Fruit fly (Drosophila melanogaster) whole organism, prepupa: ENCODE measurements around the gene CG14294.

Experiments
- Blimp-1 ChIP-seq: fragments of 200-800 bp; sonication (Bioruptor generic); optimal IDR thresholded peaks from 3 replicates; lab custom pipeline; 2017; ENCODE audit warnings: missing biosample characterization, missing genetic modification characterization, mild to moderate bottlenecking, moderate library complexity, missing genetic modification reagents
- CG10631 ChIP-seq: fragments of 200-800 bp; sonication (Bioruptor generic); optimal IDR thresholded peaks from 2 replicates; lab custom pipeline; 2016; ENCODE audit warnings: missing biosample characterization, missing genetic modification characterization
- CG11762 ChIP-seq: fragments of 200-800 bp; sonication (Bioruptor generic); optimal IDR thresholded peaks from 3 replicates; lab custom pipeline; 2016; ENCODE audit warnings: missing biosample characterization, missing genetic modification characterization; ENCODE audit not compliant: insufficient read depth
- CG11902 ChIP-seq: fragments of 200-800 bp; sonication (Bioruptor generic); optimal IDR thresholded peaks from 3 replicates; lab custom pipeline; 2016; ENCODE audit warnings: missing biosample characterization, missing genetic modification characterization
- CG1621 ChIP-seq: fragments of 200-800 bp; sonication (Bioruptor generic); optimal IDR thresholded peaks from 3 replicates; lab custom pipeline; 2018; ENCODE audit warnings: missing biosample characterization, mild to moderate bottlenecking, missing genetic modification characterization
- CG3032 ChIP-seq: fragments of 200-800 bp; optimal IDR thresholded peaks from 2 replicates; lab custom pipeline; 2019; ENCODE audit warnings: missing biosample characterization, mild to moderate bottlenecking, missing genetic modification characterization, moderate library complexity
- CG31627 ChIP-seq: fragments of 200-800 bp; sonication (Bioruptor generic); optimal IDR thresholded peaks from 3 replicates; lab custom pipeline; 2016; ENCODE audit warnings: missing biosample characterization, missing genetic modification characterization
- CG32006 ChIP-seq: fragments of 200-800 bp; sonication (Bioruptor generic); optimal IDR thresholded peaks from 3 replicates; lab custom pipeline; 2017; ENCODE audit warnings: missing biosample characterization, mild to moderate bottlenecking, missing genetic modification characterization
- CG34406 ChIP-seq: fragments of 200-800 bp; sonication (Bioruptor generic); optimal IDR thresholded peaks from 3 replicates; lab custom pipeline; 2016; ENCODE audit warnings: missing biosample characterization, missing genetic modification characterization
- CG4318 ChIP-seq: fragments of 200-800 bp; sonication (Bioruptor generic); optimal IDR thresholded peaks from 3 replicates; lab custom pipeline; 2017; ENCODE audit warnings: missing biosample characterization, mild to moderate bottlenecking, missing genetic modification characterization
- CG6276 ChIP-seq: fragments of 200-800 bp; sonication (Bioruptor generic); optimal IDR thresholded peaks from 2 replicates; lab custom pipeline; 2017; ENCODE audit warnings: missing biosample characterization, mild to moderate bottlenecking, missing genetic modification characterization
- CG6808 ChIP-seq: fragments of 200-800 bp; sonication (Bioruptor generic); optimal IDR thresholded peaks from 3 replicates; lab custom pipeline; 2017; ENCODE audit warnings: missing biosample characterization, missing genetic modification characterization, mild to moderate bottlenecking, moderate library complexity, missing genetic modification reagents
- CG8119 ChIP-seq: fragments of 200-800 bp; sonication (Bioruptor generic); IDR thresholded peaks from 3 replicates; pipeline ENCODE4 v1.3.6; 2022; ENCODE audit warnings: missing biosample characterization, missing genetic modification characterization
- CG8632 ChIP-seq: fragments of 200-800 bp; sonication (Bioruptor generic); optimal IDR thresholded peaks from 3 replicates; lab custom pipeline; 2016; ENCODE audit warnings: missing biosample characterization, missing genetic modification characterization
- CG9139 ChIP-seq: fragments of 200-800 bp; sonication (Bioruptor generic); optimal IDR thresholded peaks from 3 replicates; lab custom pipeline; 2017; ENCODE audit warnings: missing biosample characterization, mild to moderate bottlenecking, missing genetic modification characterization
- Eip75B ChIP-seq: fragments of 200-800 bp; sonication (Bioruptor generic); optimal IDR thresholded peaks from 3 replicates; lab custom pipeline; 2016; ENCODE audit warnings: missing biosample characterization, missing genetic modification characterization
- Eip93F ChIP-seq: fragments of 200-800 bp; sonication (Bioruptor generic); optimal IDR thresholded peaks from 2 replicates; lab custom pipeline; 2016; ENCODE audit warnings: missing biosample characterization, mild to moderate bottlenecking, missing genetic modification characterization
- Ets21C ChIP-seq: fragments of 200-800 bp; sonication (Bioruptor generic); optimal IDR thresholded peaks from 3 replicates; lab custom pipeline; 2016; ENCODE audit warnings: missing biosample characterization, missing genetic modification characterization
- Gug ChIP-seq: fragments of 200-800 bp; sonication (Bioruptor generic); IDR thresholded peaks from 2 replicates; pipeline ENCODE4 v1.3.6; 2022; ENCODE audit warnings: missing biosample characterization, missing genetic modification characterization
- Hr38 ChIP-seq: sonication (Bioruptor generic); optimal IDR thresholded peaks from 2 replicates; lab custom pipeline; 2016; ENCODE audit warnings: missing biosample characterization, missing genetic modification characterization
- Met ChIP-seq: fragments of 200-800 bp; sonication (Bioruptor generic); optimal IDR thresholded peaks from 3 replicates; lab custom pipeline; 2016; ENCODE audit warnings: missing biosample characterization, missing genetic modification characterization
- OdsH ChIP-seq: fragments of 200-800 bp; sonication (Bioruptor generic); optimal IDR thresholded peaks from 3 replicates; lab custom pipeline; 2016; ENCODE audit warnings: missing biosample characterization, missing genetic modification characterization
- Smox ChIP-seq: fragments of 200-800 bp; sonication (Bioruptor generic); optimal IDR thresholded peaks from 3 replicates; lab custom pipeline; 2016; ENCODE audit warnings: missing biosample characterization, missing genetic modification characterization
- Sox15 ChIP-seq: fragments of 200-800 bp; sonication (Bioruptor generic); optimal IDR thresholded peaks from 3 replicates; lab custom pipeline; 2016; ENCODE audit warnings: missing biosample characterization, missing genetic modification characterization
- achi ChIP-seq: fragments of 200-800 bp; sonication (Bioruptor generic); optimal IDR thresholded peaks from 3 replicates; lab custom pipeline; 2016; ENCODE audit warnings: missing biosample characterization, missing genetic modification characterization
- acj6 ChIP-seq: fragments of 200-800 bp; sonication (Bioruptor generic); optimal IDR thresholded peaks from 3 replicates; lab custom pipeline; 2016; ENCODE audit warnings: missing biosample characterization, missing genetic modification characterization
- cyc ChIP-seq: fragments of 200-800 bp; sonication (Bioruptor generic); optimal IDR thresholded peaks from 3 replicates; lab custom pipeline; 2016; ENCODE audit warnings: missing biosample characterization, missing genetic modification characterization
- dac ChIP-seq: fragments of 200-800 bp; sonication (Bioruptor generic); optimal IDR thresholded peaks from 2 replicates; lab custom pipeline; 2017; ENCODE audit warnings: missing biosample characterization, mild to moderate bottlenecking, missing genetic modification characterization
- dsx ChIP-seq: fragments of 200-800 bp; optimal IDR thresholded peaks from 3 replicates; lab custom pipeline; 2019; ENCODE audit warnings: missing biosample characterization, mild to moderate bottlenecking, missing genetic modification characterization, moderate library complexity; ENCODE audit not compliant: poor library complexity, severe bottlenecking
- fd59A ChIP-seq: fragments of 200-800 bp; sonication (Bioruptor generic); optimal IDR thresholded peaks from 2 replicates; lab custom pipeline; 2017; ENCODE audit warnings: missing biosample characterization, mild to moderate bottlenecking, missing genetic modification characterization, missing genetic modification reagents
- fd85E ChIP-seq: fragments of 200-800 bp; sonication (Bioruptor generic); optimal IDR thresholded peaks from 3 replicates; lab custom pipeline; 2016; ENCODE audit warnings: missing biosample characterization, missing genetic modification characterization
- fkh ChIP-seq: fragments of 200-800 bp; sonication (Bioruptor generic); optimal IDR thresholded peaks from 3 replicates; lab custom pipeline; 2017; ENCODE audit warnings: missing biosample characterization, mild to moderate bottlenecking, missing genetic modification characterization, moderate library complexity
- lz ChIP-seq: fragments of 200-800 bp; sonication (Bioruptor generic); optimal IDR thresholded peaks from 3 replicates; lab custom pipeline; 2016; ENCODE audit warnings: missing biosample characterization, missing genetic modification characterization
- spab ChIP-seq: fragments of 200-800 bp; sonication (Bioruptor generic); optimal IDR thresholded peaks from 2 replicates; lab custom pipeline; 2017; ENCODE audit warnings: missing biosample characterization, mild to moderate bottlenecking, missing genetic modification characterization, missing genetic modification reagents
- topi ChIP-seq: fragments of 200-800 bp; sonication (Bioruptor generic); optimal IDR thresholded peaks from 3 replicates; lab custom pipeline; 2016; ENCODE audit warnings: missing biosample characterization, missing genetic modification characterization

CG14294 gene

dm6 chr3R:18905921-18906878 lies 4.1 kb upstream of the CG14294 start, which contains the start of gene EndoA (continued):
- TF ChIP-seq topi (GFP tag; lab: Kevin White, UChicago) (peak; percentile 13), CG6276 (no peak), acj6 (GFP tag; lab: Kevin White, UChicago) (peak; percentile 3), CG11762 (peak; percentile 14), spab (GFP tag; lab: Kevin White, UChicago) (no peak), Blimp-1 (GFP tag; lab: Kevin White, UChicago) (peak; percentile 58), CG8119 (GFP tag; lab: Robert Waterston, UW) (peak; percentile 43; the same call in 2 of the 3 replicates), Smox (GFP tag; lab: Kevin White, UChicago) (peak; percentile 11), fkh (no peak), CG11902 (GFP tag; lab: Kevin White, UChicago) (no peak), Sox15 (GFP tag; lab: Kevin White, UChicago) (no peak), OdsH (GFP tag; lab: Kevin White, UChicago) (peak; percentile 17), Eip93F (GFP tag; lab: Kevin White, UChicago) (peak; percentile 30), CG10631 (GFP tag; lab: Kevin White, UChicago) (peak; percentile 47), Met (GFP tag; lab: Kevin White, UChicago) (no peak), CG34406 (no peak), Gug (GFP tag; lab: Robert Waterston, UW) (0 out of 2 replicates have a peak, but pooled peaks have one; percentile 32), CG6808 (no peak)

dm6 chr3R:18905555-18905920 lies 3.5 kb upstream of the CG14294 start, which contains the start of gene CG14292:
Gene CG14292, minus strand, starts transcription at chr3R:18905655.
- TF ChIP-seq CG3032 (tag; lab: Kevin White, UChicago) (no peak), dac (GFP tag; lab: Kevin White, UChicago) (no peak), fkh (no peak), CG31627 (no peak), lz (GFP tag; lab: Kevin White, UChicago) (no peak), Eip75B (GFP tag; lab: Kevin White, UChicago) (no peak), CG8632 (GFP tag; lab: Kevin White, UChicago) (no peak), Hr38 (GFP tag; lab: Kevin White, UChicago) (no peak), fd59A (no peak), CG9139 (GFP tag; lab: Kevin White, UChicago) (no peak), CG1621 (tag; lab: Kevin White, UChicago) (no peak), Smox (GFP tag; lab: Kevin White, UChicago) (no peak), Ets21C (no peak)

- TF ChIP-seq achi (GFP tag; lab: Kevin White, UChicago) (no peak), Met (GFP tag; lab: Kevin White, UChicago) (no peak), fkh (peak; percentile 14), Eip93F (GFP tag; lab: Kevin White, UChicago) (no peak)
- TF ChIP-seq, all 60 proteins: peak for 1
Measured at dm6 chr3R:18902858-18903257, 794 bp upstream of the CG14294 start, which contains the start of gene CG34284. Gene CG34284, minus strand, starts transcription at chr3R:18902933.

- TF ChIP-seq CG9139 (GFP tag; lab: Kevin White, UChicago) (no peak), Gug (GFP tag; lab: Robert Waterston, UW) (no peak), CG31627 (no peak), Eip75B (GFP tag; lab: Kevin White, UChicago) (no peak), CG11762 (no peak), acj6 (GFP tag; lab: Kevin White, UChicago) (no peak), dsx (GFP tag; lab: Kevin White, UChicago) (no peak), CG32006 (GFP tag; lab: Kevin White, UChicago) (no peak), CG4318 (GFP tag; lab: Kevin White, UChicago) (no peak), spab (GFP tag; lab: Kevin White, UChicago) (no peak), fd85E (no peak), CG6808 (no peak), cyc (no peak)
Measured at dm6 chr3R:18899123-18899522, 2.9 kb downstream of the CG14294 start, which contains the start of gene Rh2. Gene Rh2, plus strand, starts transcription at chr3R:18899423.
